Fruit fly (Drosophila melanogaster) whole organism, wandering third instar larva: ENCODE results near the gene alpha-Est5.

Source experiments
- Abd-B ChIP-seq: fragments of >200 bp; optimal IDR thresholded peaks from 2 replicates; lab custom pipeline; 2017; ENCODE audit warnings: missing biosample characterization, missing genetic modification characterization
- CrebA ChIP-seq: fragments of 200-800 bp; sonication (Bioruptor generic); optimal IDR thresholded peaks from 2 replicates; lab custom pipeline; 2016; ENCODE audit warnings: missing biosample characterization, mild to moderate bottlenecking, missing genetic modification characterization, borderline replicate concordance
- Dfd ChIP-seq: fragments of >200 bp; optimal IDR thresholded peaks from 2 replicates; lab custom pipeline; 2017; ENCODE audit warnings: missing biosample characterization, missing genetic modification characterization
- Dif ChIP-seq: fragments of 200-275, 200-300 bp; sonication (Bioruptor generic); optimal IDR thresholded peaks from 2 replicates; lab custom pipeline; 2018; ENCODE audit warnings: missing biosample characterization, missing genetic modification characterization; ENCODE audit not compliant: partially characterized antibody
- Hnf4 ChIP-seq: fragments of 200-800 bp; sonication (Bioruptor generic); optimal IDR thresholded peaks from 2 replicates; lab custom pipeline; 2016; ENCODE audit warnings: missing biosample characterization, mild to moderate bottlenecking, missing genetic modification characterization
- Hr83 ChIP-seq: fragments of 200-300 bp; sonication (Bioruptor generic); optimal IDR thresholded peaks from 2 replicates; lab custom pipeline; 2016; ENCODE audit warnings: missing biosample characterization, mild to moderate bottlenecking, missing genetic modification characterization, moderate library complexity; ENCODE audit not compliant: poor library complexity, severe bottlenecking
- Jra ChIP-seq: sonication (Bioruptor generic); optimal IDR thresholded peaks from 2 replicates; lab custom pipeline; 2016; ENCODE audit warnings: missing biosample characterization, missing genetic modification characterization
- Mio ChIP-seq: sonication (Bioruptor generic); optimal IDR thresholded peaks from 2 replicates; lab custom pipeline; 2016; ENCODE audit warnings: missing biosample characterization, missing genetic modification characterization
- Myc ChIP-seq: fragments of >200 bp; optimal IDR thresholded peaks from 2 replicates; lab custom pipeline; 2017
- N ChIP-seq: fragments of >200 bp; optimal IDR thresholded peaks from 2 replicates; lab custom pipeline; 2018; ENCODE audit warnings: missing biosample characterization, missing external identifiers, missing genetic modification characterization
- OdsH ChIP-seq: fragments of 200-800 bp; sonication (Bioruptor generic); optimal IDR thresholded peaks from 2 replicates; lab custom pipeline; 2016; ENCODE audit warnings: missing biosample characterization, mild to moderate bottlenecking, missing genetic modification characterization
- Rel ChIP-seq, 2 experiments: fragments of 200-800 bp; sonication (Bioruptor generic) in 1 of 2; optimal IDR thresholded peaks; 2 replicates in 1 of 2; 3 replicates in 1 of 2; lab custom pipeline; 2016 to 2019; ENCODE audit warnings: mild to moderate bottlenecking in 2 of 2, missing biosample characterization in 2 of 2, missing genetic modification characterization in 2 of 2, moderate library complexity in 1 of 2
- Sp1 ChIP-seq: fragments of 200-800 bp; sonication (Bioruptor generic); optimal IDR thresholded peaks from 3 replicates; lab custom pipeline; 2019; ENCODE audit warnings: missing biosample characterization, mild to moderate bottlenecking, missing genetic modification characterization, moderate library complexity
- Vsx2 ChIP-seq: fragments of 200-300, 225-300 bp; sonication (Bioruptor generic); optimal IDR thresholded peaks from 2 replicates; lab custom pipeline; 2018; ENCODE audit warnings: missing biosample characterization, missing genetic modification characterization; ENCODE audit not compliant: partially characterized antibody
- brk ChIP-seq: fragments of 200-800 bp; sonication (Bioruptor generic); optimal IDR thresholded peaks from 2 replicates; lab custom pipeline; 2016; ENCODE audit warnings: missing biosample characterization, mild to moderate bottlenecking, missing genetic modification characterization
- dl ChIP-seq, 2 experiments: fragments of 175-275, 200-275 bp in 1 of 2; fragments of 200-275 bp in 1 of 2; sonication (Bioruptor generic); optimal IDR thresholded peaks; lab custom pipeline; 2018; ENCODE audit warnings: mild to moderate bottlenecking in 2 of 2, missing biosample characterization in 2 of 2, missing genetic modification characterization in 2 of 2, moderate library complexity in 2 of 2; ENCODE audit not compliant: partially characterized antibody in 2 of 2, insufficient read depth in 1 of 2
- dsf ChIP-seq: sonication (Bioruptor generic); optimal IDR thresholded peaks from 2 replicates; lab custom pipeline; 2016; ENCODE audit warnings: missing biosample characterization, missing genetic modification characterization, borderline replicate concordance
- foxo ChIP-seq, 2 experiments: fragments of 200-800 bp; sonication (Bioruptor generic); optimal IDR thresholded peaks; 2 replicates in 1 of 2; 3 replicates in 1 of 2; lab custom pipeline; 2016 to 2017; ENCODE audit warnings: missing biosample characterization in 2 of 2, missing genetic modification characterization in 2 of 2
- fru ChIP-seq: fragments of 200-800 bp; sonication (Bioruptor generic); optimal IDR thresholded peaks from 3 replicates; lab custom pipeline; 2016; ENCODE audit warnings: missing biosample characterization, mild to moderate bottlenecking, missing genetic modification characterization
- h ChIP-seq: fragments of 200-800 bp; sonication (Bioruptor generic); optimal IDR thresholded peaks from 3 replicates; lab custom pipeline; 2016; ENCODE audit warnings: missing biosample characterization, mild to moderate bottlenecking, missing genetic modification characterization
- jim ChIP-seq: fragments of 175-275, 200-325 bp; sonication (Bioruptor generic); optimal IDR thresholded peaks from 2 replicates; lab custom pipeline; 2016; ENCODE audit warnings: missing biosample characterization, mild to moderate bottlenecking, missing genetic modification characterization
- lola ChIP-seq: fragments of >200 bp; optimal IDR thresholded peaks from 2 replicates; lab custom pipeline; 2017; ENCODE audit warnings: missing biosample characterization, missing genetic modification characterization
- psq ChIP-seq: fragments of 200-800 bp; sonication (Bioruptor generic); optimal IDR thresholded peaks from 3 replicates; lab custom pipeline; 2017; ENCODE audit warnings: missing biosample characterization, mild to moderate bottlenecking, missing genetic modification characterization, moderate library complexity
- rgr ChIP-seq: fragments of 200-800 bp; sonication (Bioruptor generic); optimal IDR thresholded peaks from 3 replicates; lab custom pipeline; 2016; ENCODE audit warnings: missing biosample characterization, mild to moderate bottlenecking, missing genetic modification characterization
- sv ChIP-seq: fragments of 200-800 bp; sonication (Bioruptor generic); optimal IDR thresholded peaks from 3 replicates; lab custom pipeline; 2016; ENCODE audit warnings: missing biosample characterization, missing genetic modification characterization
- tai ChIP-seq: sonication (Bioruptor generic); optimal IDR thresholded peaks from 2 replicates; lab custom pipeline; 2016; ENCODE audit warnings: missing biosample characterization, missing genetic modification characterization
- woc ChIP-seq: sonication (Bioruptor generic); optimal IDR thresholded peaks from 2 replicates; lab custom pipeline; 2016; ENCODE audit warnings: missing biosample characterization, mild to moderate bottlenecking, missing genetic modification characterization

Gene alpha-Est5

DNA sequence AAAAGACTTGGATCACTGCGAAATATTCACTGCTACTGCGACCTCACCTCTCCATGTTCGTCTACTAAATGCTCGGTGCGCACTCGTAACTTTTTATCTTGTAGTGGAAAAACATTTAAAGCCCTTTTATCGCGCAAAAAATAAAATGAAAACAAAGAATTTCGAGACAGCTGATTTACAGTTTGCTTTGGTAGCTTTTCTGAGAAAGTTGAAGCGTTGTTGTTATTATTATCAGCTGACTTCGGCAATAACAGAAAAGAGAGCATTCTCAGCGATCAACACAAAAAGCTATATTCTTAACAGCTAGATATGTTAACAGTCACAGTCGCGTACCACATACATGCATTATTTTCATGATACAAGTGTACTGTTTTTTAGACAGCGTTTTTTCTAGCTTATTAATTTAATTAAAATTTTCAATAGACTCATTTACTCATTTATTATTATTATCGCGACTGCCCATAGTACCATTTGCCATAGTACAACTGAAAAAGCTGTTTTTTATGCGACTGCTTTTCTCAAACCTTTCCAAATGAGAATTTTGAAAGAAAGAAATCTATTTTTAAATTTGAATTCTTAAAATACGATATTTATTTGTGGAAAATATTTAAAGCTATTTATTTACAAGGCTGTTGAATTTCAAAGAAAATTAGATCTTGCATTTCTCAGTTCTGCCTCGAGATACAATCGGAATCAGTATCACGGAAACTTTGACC lies 5.1 kb upstream of the alpha-Est5 start, which contains the start of the genes alpha-Est3 and alpha-Est2:
Gene alpha-Est3 (minus strand): TSS at position 487 of the 716 bp plus-strand sequence.
Gene alpha-Est2 (plus strand): TSS at position 666 of the 716 bp plus-strand sequence.
- peak; percentile 9 for TF ChIP-seq CrebA (GFP tag; lab: Kevin White, UChicago)
- TF ChIP-seq Rel (GFP tag; optimal IDR thresholded peaks at IDR 0.05; lab: Kevin White, UChicago), result no peak
- TF ChIP-seq Rel (tag; optimal IDR thresholded peaks at IDR 0.05; lab: Kevin White, UChicago), result no peak
- no peak for TF ChIP-seq N (GFP tag; lab: Kevin White, UChicago)
- no peak for TF ChIP-seq h (GFP tag; lab: Kevin White, UChicago)

DNA sequence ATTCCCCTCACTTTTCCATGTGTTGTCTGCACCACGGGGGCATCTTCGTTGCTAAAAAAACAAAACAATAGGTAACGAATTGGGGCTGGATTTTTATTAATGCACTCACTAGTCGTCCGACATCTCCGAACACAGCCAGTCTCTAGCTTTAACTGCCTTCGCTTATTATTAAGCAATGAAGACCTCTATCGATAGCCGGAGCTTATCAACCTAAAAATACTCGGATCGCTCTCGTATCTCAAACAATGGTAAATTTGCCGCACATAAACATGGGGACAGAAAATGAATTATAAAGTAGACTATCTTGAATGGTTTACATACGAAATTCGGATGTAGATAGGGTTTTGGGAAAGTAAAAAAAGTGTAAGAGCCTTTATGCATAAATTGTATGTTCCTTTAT lies 2.2 kb upstream of the alpha-Est5 start, which contains the start of gene alpha-Est4:
Gene alpha-Est4 (minus strand): TSS at position 181 of the 400 bp plus-strand sequence.
- no peak for TF ChIP-seq Rel (GFP tag; optimal IDR thresholded peaks at IDR 0.05; lab: Kevin White, UChicago)
- no peak for TF ChIP-seq Rel (tag; optimal IDR thresholded peaks at IDR 0.05; lab: Kevin White, UChicago)
- TF ChIP-seq Mio (GFP tag; lab: Kevin White, UChicago), result no peak
- TF ChIP-seq Dif (GFP tag; lab: Kevin White, UChicago), result no peak

DNA sequence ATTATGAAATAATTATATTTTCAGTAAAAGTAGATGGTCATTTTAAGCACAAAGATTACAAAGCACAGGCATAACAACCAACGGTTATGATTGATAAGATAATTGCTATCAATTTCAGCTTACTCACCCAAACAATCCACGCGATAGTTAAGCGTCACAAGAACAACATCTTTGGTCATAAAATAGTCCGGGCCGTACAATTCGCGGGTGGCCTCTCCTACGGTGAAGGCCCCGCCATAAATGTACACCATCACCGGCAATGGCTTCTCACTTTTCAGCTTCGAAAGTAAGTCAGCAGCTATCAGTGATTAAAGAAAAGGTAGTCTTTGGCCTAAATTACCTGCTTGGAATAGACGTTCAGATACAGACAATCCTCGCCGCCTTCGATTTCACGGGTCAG lies 584 bp downstream of the alpha-Est5 start:
- TF ChIP-seq Abd-B (no peak), rgr (no peak), CrebA (GFP tag; lab: Kevin White, UChicago) (no peak), Vsx2 (GFP tag; lab: Kevin White, UChicago) (no peak), dsf (GFP tag; lab: Kevin White, UChicago) (no peak), Dfd (GFP tag; lab: Kevin White, UChicago) (no peak), lola (no peak), Myc (lab: Kevin White, UChicago) (no peak), foxo (GFP tag; optimal IDR thresholded peaks at IDR 0.05; lab: Kevin White, UChicago) (no peak), Dif (GFP tag; lab: Kevin White, UChicago) (no peak), Sp1 (no peak), Hnf4 (GFP tag; lab: Kevin White, UChicago) (no peak), brk (GFP tag; lab: Kevin White, UChicago) (no peak), OdsH (GFP tag; lab: Kevin White, UChicago) (no peak)

DNA sequence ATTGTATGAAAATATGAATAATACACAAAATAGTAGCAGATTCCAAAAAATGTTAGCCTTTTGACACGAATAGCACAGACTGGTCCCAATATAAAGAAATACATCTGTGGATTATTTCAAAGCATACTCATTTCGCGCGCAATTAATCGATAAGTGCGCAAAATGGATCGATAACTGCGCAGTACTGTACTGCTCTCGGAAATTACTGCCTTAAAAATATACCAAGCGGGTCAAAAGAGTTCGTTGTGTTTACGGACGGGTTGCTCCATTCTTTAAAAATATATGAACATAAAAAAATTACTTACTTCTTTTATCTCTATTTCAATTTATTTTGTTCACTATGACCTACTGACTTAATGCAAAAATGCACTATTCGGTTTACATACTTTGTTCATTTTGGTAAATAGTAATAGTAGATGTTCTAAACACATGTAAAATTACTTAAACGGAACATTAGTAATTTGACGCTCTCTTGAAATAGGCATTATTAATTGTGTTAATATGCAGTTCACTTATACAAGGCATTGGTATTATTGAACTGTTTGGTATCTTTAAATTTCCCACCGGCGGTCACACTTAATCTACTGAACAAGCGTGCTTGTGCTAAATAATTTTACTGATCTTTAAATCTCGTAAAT lies 5.9 kb downstream of the alpha-Est5 start, which contains the start of the genes Rtnl2 and alphaTub84D:
Gene Rtnl2 (minus strand): TSS at position 58 of the 638 bp plus-strand sequence.
Gene alphaTub84D (plus strand): TSS at position 570 of the 638 bp plus-strand sequence.
- no peak for TF ChIP-seq tai (GFP tag; lab: Kevin White, UChicago)
- TF ChIP-seq jim, result no peak
- no peak for TF ChIP-seq woc
- TF ChIP-seq Hr83 (GFP tag; lab: Kevin White, UChicago), result no peak
- no peak for TF ChIP-seq Hnf4 (GFP tag; lab: Kevin White, UChicago)
- TF ChIP-seq rgr, result no peak
- TF ChIP-seq Abd-B, result no peak
- TF ChIP-seq sv (GFP tag; lab: Kevin White, UChicago), result no peak
- TF ChIP-seq Dfd (GFP tag; lab: Kevin White, UChicago), result no peak
- no peak for TF ChIP-seq Sp1
- no peak for TF ChIP-seq brk (GFP tag; lab: Kevin White, UChicago)
- no peak for TF ChIP-seq OdsH (GFP tag; lab: Kevin White, UChicago)
- no peak for TF ChIP-seq h (GFP tag; lab: Kevin White, UChicago)
- TF ChIP-seq dsf (GFP tag; lab: Kevin White, UChicago), result no peak
- TF ChIP-seq Dif (GFP tag; lab: Kevin White, UChicago), result no peak
- TF ChIP-seq Jra, result no peak
- no peak for TF ChIP-seq dl (GFP tag; optimal IDR thresholded peaks at IDR 0.05; lab: Kevin White, UChicago; ENCODE audit: insufficient read depth in 1 of 2, partially characterized antibody in 2 of 2)
- TF ChIP-seq psq (GFP tag; lab: Kevin White, UChicago), result no peak

DNA sequence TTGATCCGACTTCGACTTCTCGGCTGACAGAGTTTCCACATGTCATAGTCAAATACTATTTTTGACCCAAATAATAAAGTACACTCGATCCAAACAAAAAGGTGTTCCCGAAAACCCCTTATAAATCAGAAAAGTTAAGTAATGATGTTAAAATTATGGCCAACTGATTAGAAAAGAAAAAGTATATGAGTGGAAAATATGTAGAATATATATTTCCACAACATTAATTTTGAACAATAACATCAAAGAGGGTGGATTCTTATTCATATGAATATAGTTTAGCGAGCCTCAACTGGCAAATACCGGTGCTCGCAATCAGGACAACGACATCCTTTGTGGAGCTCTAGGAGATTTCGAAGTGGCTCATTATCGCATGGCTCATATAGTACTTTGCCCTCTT lies 7.5 kb downstream of the alpha-Est5 start, which contains the start of gene alpha-Est6:
Gene alpha-Est6 (minus strand): TSS at position 101 of the 400 bp plus-strand sequence.
- TF ChIP-seq Mio (GFP tag; lab: Kevin White, UChicago) (no peak), fru (no peak), Rel (GFP tag; optimal IDR thresholded peaks at IDR 0.05; lab: Kevin White, UChicago) (no peak), Rel (tag; optimal IDR thresholded peaks at IDR 0.05; lab: Kevin White, UChicago) (no peak), Hr83 (GFP tag; lab: Kevin White, UChicago) (no peak), dl (GFP tag; optimal IDR thresholded peaks at IDR 0.05; lab: Kevin White, UChicago; ENCODE audit: insufficient read depth in 1 of 2, partially characterized antibody in 2 of 2) (no peak), Myc (lab: Kevin White, UChicago) (no peak), dsf (GFP tag; lab: Kevin White, UChicago) (no peak), Sp1 (no peak), tai (GFP tag; lab: Kevin White, UChicago) (no peak), OdsH (GFP tag; lab: Kevin White, UChicago) (no peak), rgr (no peak), brk (GFP tag; lab: Kevin White, UChicago) (no peak), lola (no peak), Dfd (GFP tag; lab: Kevin White, UChicago) (no peak)
- TF ChIP-seq, all 38 proteins: peak for 0
